Fruit fly (Drosophila melanogaster): ENCODE measurements around the gene Exo70.

Exo70 gene

dm6 chr3L:8423156-8423555, 11.5 kb downstream of the Exo70 start:
- TF ChIP-seq Pif1B (GFP tag; optimal IDR thresholded peaks at IDR 0.05) (peak; percentile 20), CG13204 (GFP tag; optimal IDR thresholded peaks at IDR 0.05) (no peak), CG34367 (tag; optimal IDR thresholded peaks at IDR 0.05) (no peak), rn (GFP tag; IDR thresholded peaks at IDR 0.05) (no peak), EcR (GFP tag; optimal IDR thresholded peaks at IDR 0.05) (no peak), CG14655 (GFP tag; optimal IDR thresholded peaks at IDR 0.05) (no peak), CG12605 (GFP tag; IDR thresholded peaks at IDR 0.05) (no peak), CG4496 (GFP tag; IDR thresholded peaks at IDR 0.05) (no peak), fd96Ca (GFP tag; IDR thresholded peaks at IDR 0.05) (no peak), D1 (tag; optimal IDR thresholded peaks at IDR 0.05) (peak; percentile 18), CG17806 (tag; optimal IDR thresholded peaks at IDR 0.05) (peak; percentile 15), CG15710 (tag; optimal IDR thresholded peaks at IDR 0.05) (peak; percentile 21), CG10348 (GFP tag; IDR thresholded peaks at IDR 0.05) (no peak), Ets98B (GFP tag; IDR thresholded peaks at IDR 0.05) (no peak), Snoo (tag; optimal IDR thresholded peaks at IDR 0.05) (no peak), CG9948 (tag; optimal IDR thresholded peaks at IDR 0.05) (peak; percentile 7), CG8159 (tag; optimal IDR thresholded peaks at IDR 0.05) (peak; percentile 40), CG32121 (GFP tag; IDR thresholded peaks at IDR 0.05) (no peak), gl (tag; optimal IDR thresholded peaks at IDR 0.05) (no peak), Pif1A (GFP tag; optimal IDR thresholded peaks at IDR 0.05) (no peak), CG8301 (tag; optimal IDR thresholded peaks at IDR 0.05) (peak; percentile 24)

dm6 chr3L:8424831-8425336, 13.2 kb downstream of the Exo70 start, which contains the start of gene Cbl:
Gene Cbl, plus strand, starts transcription at chr3L:8424954.
- no peak for TF ChIP-seq CG17806 (tag; optimal IDR thresholded peaks at IDR 0.05)
- peak; percentile 21 for TF ChIP-seq EcR (GFP tag; optimal IDR thresholded peaks at IDR 0.05)
- peak; percentile 27 for TF ChIP-seq D1 (tag; optimal IDR thresholded peaks at IDR 0.05)
- no peak for TF ChIP-seq CG13204 (GFP tag; optimal IDR thresholded peaks at IDR 0.05)
- TF ChIP-seq CG10348 (GFP tag; IDR thresholded peaks at IDR 0.05), result no peak
- no peak; the same call in 1 of the 2 replicates for TF ChIP-seq Ets98B (GFP tag; IDR thresholded peaks at IDR 0.05)
- TF ChIP-seq CG12605 (GFP tag; IDR thresholded peaks at IDR 0.05), result no peak
- TF ChIP-seq CG34367 (tag; optimal IDR thresholded peaks at IDR 0.05), result no peak
- no peak for TF ChIP-seq Snoo (tag; optimal IDR thresholded peaks at IDR 0.05)

dm6 chr3L:8437583-8437982, 25.9 kb downstream of the Exo70 start:
- TF ChIP-seq CG9948 (tag; optimal IDR thresholded peaks at IDR 0.05) (no peak), CG13204 (GFP tag; optimal IDR thresholded peaks at IDR 0.05) (no peak), Snoo (tag; optimal IDR thresholded peaks at IDR 0.05) (no peak), gl (tag; optimal IDR thresholded peaks at IDR 0.05) (no peak), CG17806 (tag; optimal IDR thresholded peaks at IDR 0.05) (no peak), fd96Ca (GFP tag; IDR thresholded peaks at IDR 0.05) (no peak)

dm6 chr3L:8440079-8440478, 28.4 kb downstream of the Exo70 start:
- TF ChIP-seq rn (GFP tag; IDR thresholded peaks at IDR 0.05) (no peak), CG12605 (GFP tag; IDR thresholded peaks at IDR 0.05) (no peak), Snoo (tag; optimal IDR thresholded peaks at IDR 0.05) (no peak), gl (tag; optimal IDR thresholded peaks at IDR 0.05) (no peak), CG32121 (GFP tag; IDR thresholded peaks at IDR 0.05) (peak; percentile 46), EcR (GFP tag; optimal IDR thresholded peaks at IDR 0.05) (no peak)

dm6 chr3L:8440771-8441549, 29.3 kb downstream of the Exo70 start:
- TF ChIP-seq CG12605 (GFP tag; IDR thresholded peaks at IDR 0.05), result peak; percentile 99
- peak; percentile 95 for TF ChIP-seq Pif1A (GFP tag; optimal IDR thresholded peaks at IDR 0.05)
- peak; percentile 95 for TF ChIP-seq CG34367 (tag; optimal IDR thresholded peaks at IDR 0.05)
- TF ChIP-seq CG10348 (GFP tag; IDR thresholded peaks at IDR 0.05), result no peak
- TF ChIP-seq CG4496 (GFP tag; IDR thresholded peaks at IDR 0.05), result peak; percentile 95
- peak; percentile 99 for TF ChIP-seq CG13204 (GFP tag; optimal IDR thresholded peaks at IDR 0.05)
- peak; percentile 96 for TF ChIP-seq Pif1B (GFP tag; optimal IDR thresholded peaks at IDR 0.05)
- TF ChIP-seq EcR (GFP tag; optimal IDR thresholded peaks at IDR 0.05), result no peak
- peak; percentile 95 for TF ChIP-seq Ets98B (GFP tag; IDR thresholded peaks at IDR 0.05)
- peak; percentile 93 for TF ChIP-seq rn (GFP tag; IDR thresholded peaks at IDR 0.05)
- peak; percentile 99 for TF ChIP-seq gl (tag; optimal IDR thresholded peaks at IDR 0.05)
- TF ChIP-seq CG32121 (GFP tag; IDR thresholded peaks at IDR 0.05), result peak; percentile 91
- peak; percentile 87 for TF ChIP-seq CG8301 (tag; optimal IDR thresholded peaks at IDR 0.05)
- TF ChIP-seq D1 (tag; optimal IDR thresholded peaks at IDR 0.05), result peak; percentile 43
- peak; percentile 94 for TF ChIP-seq CG8159 (tag; optimal IDR thresholded peaks at IDR 0.05)
- peak; percentile 90 for TF ChIP-seq CG17806 (tag; optimal IDR thresholded peaks at IDR 0.05)
- TF ChIP-seq CG14655 (GFP tag; optimal IDR thresholded peaks at IDR 0.05), result peak; percentile 92
- peak; percentile 93 for TF ChIP-seq CG15710 (tag; optimal IDR thresholded peaks at IDR 0.05)
- TF ChIP-seq fd96Ca (GFP tag; IDR thresholded peaks at IDR 0.05), result no peak; the same call in 1 of the 3 replicates
- peak; percentile 83 for TF ChIP-seq Snoo (tag; optimal IDR thresholded peaks at IDR 0.05)
- TF ChIP-seq CG9948 (tag; optimal IDR thresholded peaks at IDR 0.05), result peak; percentile 72
